Worm (Caenorhabditis elegans): ENCODE results near the gene F40H3.1.

Gene F40H3.1

DNA sequence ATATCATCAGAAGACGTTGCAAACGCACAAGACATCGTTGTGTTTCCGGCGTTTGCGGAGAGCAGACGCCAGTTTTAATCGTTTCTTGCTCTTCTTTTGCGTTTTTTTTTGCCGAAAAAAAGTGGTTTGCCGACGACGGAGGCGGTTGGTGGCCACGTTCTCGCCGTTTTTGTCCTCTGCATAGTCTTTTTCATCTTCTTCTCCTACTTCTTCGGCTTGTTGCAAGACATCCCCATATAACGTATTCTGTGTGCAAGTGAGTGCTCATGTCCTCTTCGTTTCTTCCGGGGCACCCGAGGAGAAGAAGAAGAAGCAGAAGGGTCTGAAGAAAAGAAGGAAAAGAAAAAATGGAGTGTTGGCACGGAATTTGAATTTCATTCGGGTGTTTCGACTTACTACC lies 4.6 kb upstream of the F40H3.1 start (continued):
- TF ChIP-seq nhr-6 (tag; optimal IDR thresholded peaks at IDR 0.05) (no peak), nhr-77 (tag; optimal IDR thresholded peaks at IDR 0.05) (no peak), unc-130 (GFP tag; optimal IDR thresholded peaks at IDR 0.05) (no peak), mdl-1 (tag; optimal IDR thresholded peaks at IDR 0.05) (peak in 1 of 2 experiments; percentile 18), hlh-11 (tag; optimal IDR thresholded peaks at IDR 0.05) (no peak), F37D6.2 (tag; optimal IDR thresholded peaks at IDR 0.05) (no peak), nhr-237 (tag; optimal IDR thresholded peaks at IDR 0.05) (no peak), F10B5.3 (tag; optimal IDR thresholded peaks at IDR 0.05) (no peak), nhr-76 (tag; optimal IDR thresholded peaks at IDR 0.05) (no peak), egl-27 (tag; optimal IDR thresholded peaks at IDR 0.05) (no peak), hlh-30 (tag; optimal IDR thresholded peaks at IDR 0.05; ENCODE audit: insufficient read depth) (no peak), lir-3 (tag; optimal IDR thresholded peaks at IDR 0.05) (no peak), pqm-1 (tag; optimal IDR thresholded peaks at IDR 0.05) (no peak), saeg-2 (GFP tag; IDR thresholded peaks at IDR 0.05) (no peak), php-3 (GFP tag; IDR thresholded peaks at IDR 0.05) (no peak), aha-1 (tag) (peak; percentile 77), ceh-20 (GFP tag; IDR thresholded peaks at IDR 0.05) (peak; percentile 18; the same call in 1 of the 2 replicates), dmd-6 (GFP tag; IDR thresholded peaks at IDR 0.05) (no peak), nhr-28 (tag; optimal IDR thresholded peaks at IDR 0.05) (no peak), set-16 (GFP tag; IDR thresholded peaks at IDR 0.05) (no peak)

ce11 chrII:6176154-6176897 lies 3.3 kb upstream of the F40H3.1 start:
- TF ChIP-seq unc-62 (GFP tag; optimal IDR thresholded peaks at IDR 0.05 in 1 of 2) = peak in 1 of 2 experiments; percentile 68
- TF ChIP-seq unc-62 (tag; optimal IDR thresholded peaks at IDR 0.05) = no peak
- peak; percentile 26 for TF ChIP-seq mxl-3 (GFP tag; optimal IDR thresholded peaks at IDR 0.05)
- TF ChIP-seq daf-16 (GFP tag; optimal IDR thresholded peaks at IDR 0.05) = peak in 1 of 2 experiments; percentile 56
- no peak for TF ChIP-seq daf-16 (tag; optimal IDR thresholded peaks at IDR 0.05)
- no peak for TF ChIP-seq egl-43 (GFP tag; IDR thresholded peaks at IDR 0.05)
- TF ChIP-seq D1046.2 (GFP tag; IDR thresholded peaks at IDR 0.05) = no peak
- peak; percentile 23 for TF ChIP-seq aha-1 (tag)
- no peak for TF ChIP-seq lin-39 (tag; optimal IDR thresholded peaks at IDR 0.05)
- TF ChIP-seq T20F7.1 (GFP tag; optimal IDR thresholded peaks at IDR 0.05) = no peak
- 0 out of 2 replicates have a peak, but pooled peaks have one; percentile 31 for TF ChIP-seq ceh-20 (GFP tag; IDR thresholded peaks at IDR 0.05)
- TF ChIP-seq dmd-6 (GFP tag; IDR thresholded peaks at IDR 0.05) = 0 out of 2 replicates have a peak, but pooled peaks have one; percentile 47
- peak; percentile 86 for TF ChIP-seq nhr-48 (tag; optimal IDR thresholded peaks at IDR 0.05)
- no peak for TF ChIP-seq nhr-76 (tag; optimal IDR thresholded peaks at IDR 0.05)
- TF ChIP-seq hlh-11 (tag; optimal IDR thresholded peaks at IDR 0.05) = peak; percentile 34
- no peak for TF ChIP-seq saeg-2 (GFP tag; IDR thresholded peaks at IDR 0.05)
- TF ChIP-seq mxl-2 (GFP tag; conservative IDR thresholded peaks at IDR 0.05) = 0 out of 2 replicates have a peak, but pooled peaks have one; percentile 45
- TF ChIP-seq nhr-28 (tag; optimal IDR thresholded peaks at IDR 0.05) = peak; percentile 29
- 0 out of 2 replicates have a peak, but pooled peaks have one; percentile 52 for TF ChIP-seq tra-1 (GFP tag; IDR thresholded peaks at IDR 0.05)
- peak; percentile 25 for TF ChIP-seq nhr-25 (tag; optimal IDR thresholded peaks at IDR 0.05; ENCODE audit: borderline replicate concordance, insufficient read depth)
- peak; percentile 74 for TF ChIP-seq hlh-30 (tag; optimal IDR thresholded peaks at IDR 0.05; ENCODE audit: insufficient read depth)
- TF ChIP-seq nhr-77 (tag; optimal IDR thresholded peaks at IDR 0.05) = no peak
- TF ChIP-seq nhr-11 (tag; optimal IDR thresholded peaks at IDR 0.05) = peak; percentile 27

- TF ChIP-seq ces-1 (GFP tag; optimal IDR thresholded peaks at IDR 0.05) (no peak), daf-16 (GFP tag; optimal IDR thresholded peaks at IDR 0.05) (no peak), daf-16 (tag; optimal IDR thresholded peaks at IDR 0.05) (peak; percentile 21), unc-62 (GFP tag; optimal IDR thresholded peaks at IDR 0.05 in 1 of 2) (peak in 1 of 2 experiments; percentile 51), unc-62 (tag; optimal IDR thresholded peaks at IDR 0.05) (no peak), nhr-28 (tag; optimal IDR thresholded peaks at IDR 0.05) (peak; percentile 45), egl-43 (GFP tag; IDR thresholded peaks at IDR 0.05) (no peak), pqm-1 (tag; optimal IDR thresholded peaks at IDR 0.05) (peak; percentile 82), mdl-1 (tag; optimal IDR thresholded peaks at IDR 0.05) (peak in 1 of 2 experiments; percentile 10), saeg-2 (GFP tag; IDR thresholded peaks at IDR 0.05) (no peak), zag-1 (tag; optimal IDR thresholded peaks at IDR 0.05) (no peak), dmd-6 (GFP tag; IDR thresholded peaks at IDR 0.05) (peak; percentile 63), hlh-11 (tag; optimal IDR thresholded peaks at IDR 0.05) (peak; percentile 34), nhr-77 (tag; optimal IDR thresholded peaks at IDR 0.05) (peak; percentile 30), dve-1 (tag; optimal IDR thresholded peaks at IDR 0.05; ENCODE audit: insufficient read depth) (peak; percentile 14)
Observed at ce11 chrII:6177975-6178742, 1.5 kb upstream of the F40H3.1 start.
